Fruit fly (Drosophila melanogaster): ENCODE data around the gene Cyp4ae1.
A peak's percentile ranks its signal among the peaks of the same experiment; 100 is the strongest.

Gene Cyp4ae1

DNA sequence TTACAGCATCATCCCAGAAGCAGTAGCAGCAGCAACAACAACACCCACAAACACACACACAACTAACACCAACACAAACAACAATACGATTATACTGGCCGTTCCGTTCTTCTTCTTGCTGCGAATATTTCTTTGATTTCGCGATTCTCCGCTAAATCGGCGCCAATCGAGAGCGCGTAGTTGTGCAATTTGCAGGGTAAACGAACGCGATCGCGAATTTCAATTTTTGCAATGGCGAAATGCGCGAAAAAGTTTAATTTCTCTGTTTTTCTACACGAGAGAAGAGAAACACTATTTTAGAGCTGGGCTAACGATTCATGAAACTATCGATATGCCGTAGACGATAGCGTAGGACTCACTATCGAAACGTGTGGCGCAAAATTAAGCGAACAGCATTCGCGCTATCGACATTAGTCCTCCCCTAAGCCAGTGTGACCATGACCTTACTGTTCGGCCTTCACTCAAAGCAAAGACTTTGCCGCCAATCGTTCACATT is 20.1 kb upstream of the Cyp4ae1 start, which contains the start of gene wapl (continued):
- TF ChIP-seq slbo (GFP tag; IDR thresholded peaks at IDR 0.05) (peak; percentile 54), CG13624 (GFP tag; optimal IDR thresholded peaks at IDR 0.05) (peak; percentile 35), Med (GFP tag) (peak; percentile 92), Blimp-1 (GFP tag; optimal IDR thresholded peaks at IDR 0.05) (peak; percentile 6), Sin3A (optimal IDR thresholded peaks at IDR 0.05) (peak; percentile 82), BEAF-32 (GFP tag; optimal IDR thresholded peaks at IDR 0.05) (peak; percentile 97), CG11695 (GFP tag; IDR thresholded peaks at IDR 0.05) (0 out of 3 replicates have a peak, but pooled peaks have one; percentile 23), Atf3 (GFP tag; optimal IDR thresholded peaks at IDR 0.05) (no peak), Jarid2 (GFP tag; optimal IDR thresholded peaks at IDR 0.05) (no peak), ci (GFP tag; IDR thresholded peaks at IDR 0.05) (peak; percentile 44; the same call in 1 of the 3 replicates), Ets97D (GFP tag; optimal IDR thresholded peaks at IDR 0.05) (peak; percentile 63), phol (tag; optimal IDR thresholded peaks at IDR 0.05) (peak; percentile 18), CG32532 (GFP tag; IDR thresholded peaks at IDR 0.05) (0 out of 2 replicates have a peak, but pooled peaks have one; percentile 47), vnd (GFP tag; IDR thresholded peaks at IDR 0.05; ENCODE audit: partially characterized antibody) (peak; percentile 89), CG14860 (GFP tag; IDR thresholded peaks at IDR 0.05; ENCODE audit: partially characterized antibody) (peak; percentile 87), CG10543 (GFP tag; optimal IDR thresholded peaks at IDR 0.05) (no peak), dpn (GFP tag; optimal IDR thresholded peaks at IDR 0.05) (peak; percentile 30), Oaz (GFP tag; IDR thresholded peaks at IDR 0.05) (no peak), stwl (tag; optimal IDR thresholded peaks at IDR 0.05) (peak; percentile 61), CG16813 (GFP tag; IDR thresholded peaks at IDR 0.05; ENCODE audit: partially characterized antibody) (peak; percentile 93), ftz-f1 (GFP tag; optimal IDR thresholded peaks at IDR 0.05) (peak; percentile 98), cg (GFP tag; optimal IDR thresholded peaks at IDR 0.05) (peak; percentile 61), CG12155 (GFP tag; optimal IDR thresholded peaks at IDR 0.05) (peak; percentile 12), nerfin-2 (GFP tag; IDR thresholded peaks at IDR 0.05; ENCODE audit: partially characterized antibody) (peak; percentile 87), CG7987 (GFP tag; optimal IDR thresholded peaks at IDR 0.05) (no peak), CG2120 (GFP tag; optimal IDR thresholded peaks at IDR 0.05) (peak; percentile 58), CG17385 (GFP tag; optimal IDR thresholded peaks at IDR 0.05) (peak; percentile 96), CG15601 (tag; optimal IDR thresholded peaks at IDR 0.05) (peak; percentile 11), CG3163 (GFP tag; optimal IDR thresholded peaks at IDR 0.05) (peak; percentile 6), HLH54F (GFP tag; optimal IDR thresholded peaks at IDR 0.05) (peak; percentile 47), sob (GFP tag; IDR thresholded peaks at IDR 0.05) (0 out of 2 replicates have a peak, but pooled peaks have one; percentile 32), CG2116 (GFP tag; optimal IDR thresholded peaks at IDR 0.05) (peak; percentile 86), bbx (GFP tag; IDR thresholded peaks at IDR 0.05; ENCODE audit: partially characterized antibody) (peak; percentile 97), CG6272 (GFP tag; IDR thresholded peaks at IDR 0.05) (peak; percentile 33; the same call in 1 of the 2 replicates), CG15073 (GFP tag; optimal IDR thresholded peaks at IDR 0.05) (no peak), CG3995 (GFP tag; optimal IDR thresholded peaks at IDR 0.05) (peak; percentile 58), Doc3 (GFP tag; IDR thresholded peaks at IDR 0.05; ENCODE audit: partially characterized antibody) (peak; percentile 91), mam (GFP tag; optimal IDR thresholded peaks at IDR 0.05) (peak; percentile 24), CG8359 (GFP tag; optimal IDR thresholded peaks at IDR 0.05; ENCODE audit: borderline replicate concordance) (no peak), CG7963 (GFP tag; IDR thresholded peaks at IDR 0.05; ENCODE audit: partially characterized antibody) (peak; percentile 92), hbn (GFP tag; IDR thresholded peaks at IDR 0.05; ENCODE audit: partially characterized antibody) (peak; percentile 92), CG12104 (GFP tag; optimal IDR thresholded peaks at IDR 0.05) (no peak), tna (GFP tag; IDR thresholded peaks at IDR 0.05; ENCODE audit: partially characterized antibody) (peak; percentile 93), sim (GFP tag; IDR thresholded peaks at IDR 0.05) (no peak), gfzf (GFP tag; optimal IDR thresholded peaks at IDR 0.05) (peak; percentile 76), crp (GFP tag; optimal IDR thresholded peaks at IDR 0.05) (peak in 1 of 2 experiments; percentile 40), gro (GFP tag; optimal IDR thresholded peaks at IDR 0.05) (peak; percentile 77), CG17328 (GFP tag; IDR thresholded peaks at IDR 0.05) (no peak), MESR4 (GFP tag; optimal IDR thresholded peaks at IDR 0.05) (peak; percentile 86)
